Fruit fly (Drosophila melanogaster) whole organism, embryonic: ENCODE measurements around the gene CG5687.

Experiments
- CG12071 ChIP-seq: fragments of 200-800 bp; sonication (Bioruptor generic); optimal IDR thresholded peaks from 3 replicates; lab custom pipeline; 2018; ENCODE audit warnings: missing biosample characterization, mild to moderate bottlenecking, missing genetic modification characterization
- CG12744 ChIP-seq: fragments of 200-800 bp; sonication (Bioruptor generic); optimal IDR thresholded peaks from 2 replicates; lab custom pipeline; 2016; ENCODE audit warnings: missing biosample characterization, missing genetic modification characterization
- CG12769 ChIP-seq: fragments of 200-800 bp; sonication (Bioruptor generic); optimal IDR thresholded peaks from 2 replicates; lab custom pipeline; 2019; ENCODE audit warnings: missing biosample characterization, mild to moderate bottlenecking, missing genetic modification characterization, moderate library complexity
- CG18262 ChIP-seq: fragments of 200-800 bp; optimal IDR thresholded peaks from 3 replicates; lab custom pipeline; 2019; ENCODE audit warnings: missing biosample characterization, mild to moderate bottlenecking, missing genetic modification characterization, moderate library complexity
- CG8359 ChIP-seq: fragments of 200-800 bp; sonication (Bioruptor generic); optimal IDR thresholded peaks from 2 replicates; lab custom pipeline; 2017; ENCODE audit warnings: missing biosample characterization, mild to moderate bottlenecking, missing genetic modification characterization, borderline replicate concordance
- CHES-1-like ChIP-seq: fragments of 200-800 bp; sonication (Bioruptor generic); optimal IDR thresholded peaks from 2 replicates; lab custom pipeline; 2016; ENCODE audit warnings: missing biosample characterization, missing genetic modification characterization
- Hr51 ChIP-seq, 2 experiments: fragments of 200-800 bp; sonication (Bioruptor generic); optimal IDR thresholded peaks; 2 replicates in 1 of 2; 3 replicates in 1 of 2; lab custom pipeline; 2016 to 2018; ENCODE audit warnings: missing biosample characterization in 2 of 2, missing genetic modification characterization in 2 of 2, mild to moderate bottlenecking in 1 of 2, moderate library complexity in 1 of 2
- Stat92E ChIP-seq, 3 experiments: fragments of >200 bp in 2 of 3; fragments of 200-800 bp in 1 of 3; sonication (Bioruptor generic) in 1 of 3; optimal IDR thresholded peaks; 2 replicates each; lab custom pipeline; 2017 to 2019; ENCODE audit warnings: missing biosample characterization in 3 of 3, missing genetic modification characterization in 3 of 3, mild to moderate bottlenecking in 1 of 3, moderate library complexity in 1 of 3
- abd-A ChIP-seq: fragments of 200-800 bp; sonication (Bioruptor generic); optimal IDR thresholded peaks from 3 replicates; lab custom pipeline; 2019; ENCODE audit warnings: missing biosample characterization, mild to moderate bottlenecking, missing genetic modification characterization, moderate library complexity
- cad ChIP-seq: fragments of >200 bp; optimal IDR thresholded peaks from 2 replicates; lab custom pipeline; 2017; ENCODE audit warnings: missing biosample characterization, missing genetic modification characterization
- zfh2 ChIP-seq: fragments of 200-800 bp; sonication (Bioruptor generic); optimal IDR thresholded peaks from 2 replicates; lab custom pipeline; 2016; ENCODE audit warnings: missing biosample characterization, missing genetic modification characterization

dm6 chr3L:1885436-1885835 is 53.5 kb downstream of the CG5687 start, which contains the start of gene Tmhs:
- TF ChIP-seq CG8359 (GFP tag; lab: Kevin White, UChicago), result no peak
- TF ChIP-seq abd-A (tag; lab: Kevin White, UChicago), result peak; percentile 39
- TF ChIP-seq CG18262 (tag; lab: Kevin White, UChicago), result no peak
- TF ChIP-seq zfh2 (GFP tag; lab: Kevin White, UChicago), result no peak
- TF ChIP-seq Stat92E (GFP tag; optimal IDR thresholded peaks at IDR 0.05; lab: Kevin White, UChicago), result no peak
- TF ChIP-seq CHES-1-like (GFP tag; lab: Kevin White, UChicago), result no peak
- TF ChIP-seq cad (GFP tag; lab: Kevin White, UChicago), result no peak
- TF ChIP-seq CG12071, result peak; percentile 20
- TF ChIP-seq CG12769 (tag; lab: Kevin White, UChicago), result peak; percentile 90
- TF ChIP-seq Hr51 (GFP tag; optimal IDR thresholded peaks at IDR 0.05; lab: Kevin White, UChicago), result no peak
- no peak for TF ChIP-seq CG12744 (GFP tag; lab: Kevin White, UChicago)
